Fruit fly (Drosophila melanogaster): ENCODE results near the gene CG44355.

CG44355 gene

DNA sequence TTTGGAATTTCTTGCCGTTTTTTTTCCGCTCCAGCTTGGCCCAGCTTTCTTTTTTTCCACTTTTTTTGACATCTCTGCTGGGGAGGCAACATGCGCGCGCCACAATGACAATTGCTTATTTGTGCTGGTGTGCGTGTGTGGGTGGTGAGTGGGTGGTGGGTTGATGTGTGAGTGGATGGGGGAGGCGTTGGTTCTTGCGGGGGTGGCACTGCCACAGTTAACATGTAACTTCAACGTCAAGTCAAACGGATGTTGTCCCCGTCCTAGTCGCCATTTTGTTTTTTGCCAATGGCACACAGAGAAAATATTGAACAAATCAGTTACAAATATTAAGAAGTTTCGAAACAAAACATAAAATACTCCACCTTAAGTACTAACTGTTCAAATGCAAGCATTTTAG is at the start of gene CG44355:
Gene CG44355 (plus strand): TSS at position 301 of the 400 bp plus-strand sequence.
- no peak for TF ChIP-seq insv (optimal IDR thresholded peaks at IDR 0.05)
- no peak for TF ChIP-seq ttk (optimal IDR thresholded peaks at IDR 0.05)

dm6 chr3L:12265526-12266342 is 44.9 kb upstream of the CG44355 start:
- TF ChIP-seq Myc (optimal IDR thresholded peaks at IDR 0.05) (no peak), h (optimal IDR thresholded peaks at IDR 0.05) (no peak), ttk (optimal IDR thresholded peaks at IDR 0.05) (no peak), insv (optimal IDR thresholded peaks at IDR 0.05) (no peak), psq (optimal IDR thresholded peaks at IDR 0.05) (no peak), Sin3A (optimal IDR thresholded peaks at IDR 0.05) (no peak)

DNA sequence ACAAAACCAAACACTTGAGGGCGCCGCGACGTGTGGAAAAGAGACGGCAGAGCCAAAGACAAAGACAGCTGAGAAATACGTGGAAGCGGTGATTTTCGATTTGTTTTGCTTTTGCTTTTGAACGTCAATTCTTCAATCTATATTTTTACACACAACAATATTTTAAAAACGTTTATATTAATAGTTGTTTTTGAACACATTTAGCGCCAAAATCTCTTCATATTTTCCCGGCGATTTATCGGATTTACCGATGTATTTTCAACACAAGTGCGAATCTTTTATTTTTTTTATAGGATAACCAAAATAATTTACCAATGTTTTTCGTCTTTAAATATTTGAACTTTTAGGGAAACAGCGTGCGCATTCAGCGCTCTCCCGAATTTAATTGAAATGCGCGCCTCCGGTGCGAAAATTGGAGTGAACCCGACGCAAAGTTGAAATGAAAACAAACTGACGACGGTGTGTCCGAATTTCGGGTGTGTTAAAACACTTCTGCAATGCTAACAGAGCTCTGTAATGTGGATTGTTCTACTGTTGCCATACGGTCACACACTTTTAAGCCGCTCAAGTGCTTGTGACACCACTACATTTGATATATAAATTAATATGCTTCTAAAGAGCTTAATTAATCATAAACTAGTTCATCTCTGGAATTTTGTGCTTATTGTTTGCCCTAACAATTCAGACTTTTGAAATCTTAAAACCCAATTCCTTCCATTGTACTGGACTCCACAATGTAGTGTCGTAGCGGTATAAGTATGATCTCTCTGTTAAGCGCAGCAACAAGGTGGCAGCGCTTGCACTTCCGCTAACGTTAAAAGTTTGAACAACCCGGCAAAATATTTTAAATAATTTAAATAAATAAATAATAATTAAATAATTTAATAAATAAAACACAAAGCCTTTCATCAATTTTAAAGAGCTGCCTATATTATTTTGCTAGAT is 44.0 kb upstream of the CG44355 start, which contains the start of gene app:
Gene app (minus strand): TSS at position 499 of the 945 bp plus-strand sequence.
- TF ChIP-seq Sin3A (optimal IDR thresholded peaks at IDR 0.05) (no peak), insv (optimal IDR thresholded peaks at IDR 0.05) (no peak), psq (optimal IDR thresholded peaks at IDR 0.05) (no peak), h (optimal IDR thresholded peaks at IDR 0.05) (no peak), ttk (optimal IDR thresholded peaks at IDR 0.05) (no peak), Myc (optimal IDR thresholded peaks at IDR 0.05) (no peak)

DNA sequence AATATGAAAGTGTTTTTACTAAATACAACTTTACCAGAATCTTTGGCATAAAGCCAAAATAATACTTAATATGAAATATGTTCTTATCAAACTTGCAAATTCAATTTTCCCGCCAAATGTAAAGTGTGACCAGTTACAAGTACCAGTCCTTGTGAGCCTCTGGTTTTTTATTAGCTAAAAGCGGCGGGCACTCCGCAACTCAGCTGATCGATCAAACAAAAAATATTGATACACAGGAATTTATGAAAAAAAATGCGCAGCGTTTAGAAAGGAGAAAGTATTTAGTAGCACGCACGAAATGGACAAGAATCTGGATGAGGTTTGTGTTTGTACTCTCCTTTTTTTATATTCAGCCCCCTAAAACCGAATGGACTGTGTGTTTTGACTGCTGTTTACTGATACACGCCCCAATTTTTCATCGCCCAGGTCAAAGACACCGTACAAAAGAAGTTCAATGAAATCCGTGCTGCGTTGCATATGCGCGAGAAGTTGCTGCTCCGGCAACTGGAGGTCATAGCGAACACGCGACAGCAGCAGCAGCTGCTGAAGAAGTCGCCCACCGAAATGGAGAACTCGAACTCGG is 43.2 kb upstream of the CG44355 start, which contains the start of gene CG32100:
Gene CG32100 (plus strand): TSS at position 197 of the 583 bp plus-strand sequence.
- TF ChIP-seq Myc (optimal IDR thresholded peaks at IDR 0.05), result no peak
- TF ChIP-seq insv (optimal IDR thresholded peaks at IDR 0.05), result no peak
- no peak for TF ChIP-seq Sin3A (optimal IDR thresholded peaks at IDR 0.05)
- TF ChIP-seq psq (optimal IDR thresholded peaks at IDR 0.05), result no peak

dm6 chr3L:12269867-12270266 is 40.7 kb upstream of the CG44355 start:
- TF ChIP-seq insv (optimal IDR thresholded peaks at IDR 0.05) (no peak), ttk (optimal IDR thresholded peaks at IDR 0.05) (no peak), psq (optimal IDR thresholded peaks at IDR 0.05) (no peak), Myc (optimal IDR thresholded peaks at IDR 0.05) (no peak), Sin3A (optimal IDR thresholded peaks at IDR 0.05) (no peak), h (optimal IDR thresholded peaks at IDR 0.05) (no peak)

DNA sequence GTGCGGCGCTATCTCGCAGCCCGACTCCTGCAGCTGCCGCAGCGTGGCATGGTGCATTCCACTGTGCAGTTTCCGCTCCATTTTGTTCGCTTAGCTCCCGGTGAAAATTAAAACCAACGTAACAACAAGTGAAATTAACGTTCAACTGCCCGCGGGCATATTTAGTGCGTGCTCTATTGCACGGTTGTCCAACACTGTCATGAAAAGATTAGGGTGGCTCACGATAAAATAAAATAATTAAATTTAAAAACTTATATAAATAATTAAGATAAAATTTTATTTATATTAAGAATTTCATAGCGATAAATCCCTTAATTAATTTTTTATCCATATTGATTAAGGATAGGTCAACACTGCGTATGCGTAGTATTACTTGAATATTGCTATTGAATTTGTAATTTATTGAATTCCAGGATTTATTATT is 39.4 kb upstream of the CG44355 start, which contains the start of gene Pbgs:
Gene Pbgs (minus strand): TSS at position 151 of the 424 bp plus-strand sequence.
- no peak for TF ChIP-seq ttk (optimal IDR thresholded peaks at IDR 0.05)
- no peak for TF ChIP-seq Sin3A (optimal IDR thresholded peaks at IDR 0.05)
- no peak for TF ChIP-seq psq (optimal IDR thresholded peaks at IDR 0.05)
- no peak for TF ChIP-seq h (optimal IDR thresholded peaks at IDR 0.05)
- no peak for TF ChIP-seq Myc (optimal IDR thresholded peaks at IDR 0.05)
- no peak for TF ChIP-seq insv (optimal IDR thresholded peaks at IDR 0.05)

dm6 chr3L:12275572-12276042 is 35.0 kb upstream of the CG44355 start:
- TF ChIP-seq Myc (optimal IDR thresholded peaks at IDR 0.05) (no peak), Sin3A (optimal IDR thresholded peaks at IDR 0.05) (no peak), ttk (optimal IDR thresholded peaks at IDR 0.05) (no peak), psq (optimal IDR thresholded peaks at IDR 0.05) (no peak), insv (optimal IDR thresholded peaks at IDR 0.05) (no peak), h (optimal IDR thresholded peaks at IDR 0.05) (no peak)

DNA sequence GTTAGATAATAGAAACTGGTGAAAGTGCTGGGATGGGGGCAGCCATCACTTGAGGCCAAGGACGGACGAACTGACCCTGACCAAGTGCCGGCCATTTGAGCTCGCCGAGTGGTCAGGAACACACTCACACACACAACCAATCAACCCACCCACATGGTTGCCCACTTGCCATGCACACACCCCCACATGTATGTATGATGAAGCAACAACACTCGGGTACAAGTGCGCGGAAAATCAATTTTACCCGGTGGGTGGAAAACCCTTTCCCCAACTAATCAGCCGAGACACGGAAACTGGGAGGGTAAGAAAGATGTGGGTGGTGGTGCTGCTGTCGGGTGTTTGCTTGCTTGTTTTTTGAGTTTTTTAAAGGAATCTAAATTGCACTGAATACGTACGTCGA is 34.1 kb upstream of the CG44355 start:
- TF ChIP-seq Myc (optimal IDR thresholded peaks at IDR 0.05) (no peak), Sin3A (optimal IDR thresholded peaks at IDR 0.05) (no peak)

dm6 chr3L:12277054-12277879 is 33.3 kb upstream of the CG44355 start, which contains the start of the genes Sms and INPP5E:
Sms (minus strand) TSS chr3L:12277251.
INPP5E (plus strand) TSS chr3L:12277655.
- no peak for TF ChIP-seq insv (optimal IDR thresholded peaks at IDR 0.05)
- TF ChIP-seq psq (optimal IDR thresholded peaks at IDR 0.05), result no peak
- no peak for TF ChIP-seq ttk (optimal IDR thresholded peaks at IDR 0.05)
- no peak for TF ChIP-seq h (optimal IDR thresholded peaks at IDR 0.05)
- no peak for TF ChIP-seq Sin3A (optimal IDR thresholded peaks at IDR 0.05)
- no peak for TF ChIP-seq Myc (optimal IDR thresholded peaks at IDR 0.05)

dm6 chr3L:12277880-12278287 is 32.7 kb upstream of the CG44355 start:
- TF ChIP-seq Sin3A (optimal IDR thresholded peaks at IDR 0.05), result no peak
- TF ChIP-seq h (optimal IDR thresholded peaks at IDR 0.05), result no peak
- no peak for TF ChIP-seq ttk (optimal IDR thresholded peaks at IDR 0.05)
- TF ChIP-seq psq (optimal IDR thresholded peaks at IDR 0.05), result no peak
- no peak for TF ChIP-seq insv (optimal IDR thresholded peaks at IDR 0.05)
- no peak for TF ChIP-seq Myc (optimal IDR thresholded peaks at IDR 0.05)

DNA sequence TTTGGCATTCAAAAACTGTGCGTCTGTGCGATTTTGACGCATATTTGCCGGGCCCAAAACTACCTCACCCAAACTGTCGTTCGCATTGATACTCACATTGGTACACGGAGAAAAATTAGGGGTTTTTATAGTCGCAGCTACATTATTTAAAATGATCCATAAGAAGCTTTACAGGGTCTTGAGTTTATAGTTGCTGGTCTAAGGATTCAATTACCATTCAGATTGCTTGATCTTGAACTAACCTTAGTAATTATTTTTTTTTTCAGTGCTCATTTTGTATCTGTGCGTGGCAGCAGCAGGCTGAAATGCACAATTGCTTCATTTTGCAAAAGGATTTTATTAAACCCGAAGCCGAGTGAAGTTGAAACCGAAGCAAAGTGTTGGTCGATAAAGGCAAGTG is 23.2 kb upstream of the CG44355 start:
- TF ChIP-seq Sin3A (optimal IDR thresholded peaks at IDR 0.05), result no peak
- TF ChIP-seq h (optimal IDR thresholded peaks at IDR 0.05), result no peak
- no peak for TF ChIP-seq insv (optimal IDR thresholded peaks at IDR 0.05)
- no peak for TF ChIP-seq ttk (optimal IDR thresholded peaks at IDR 0.05)
- TF ChIP-seq Myc (optimal IDR thresholded peaks at IDR 0.05), result no peak
- no peak for TF ChIP-seq psq (optimal IDR thresholded peaks at IDR 0.05)

Measured in Kc167 (cell line).